Fruit fly (Drosophila melanogaster): ENCODE measurements around the gene Usp39.

The Usp39 gene

DNA sequence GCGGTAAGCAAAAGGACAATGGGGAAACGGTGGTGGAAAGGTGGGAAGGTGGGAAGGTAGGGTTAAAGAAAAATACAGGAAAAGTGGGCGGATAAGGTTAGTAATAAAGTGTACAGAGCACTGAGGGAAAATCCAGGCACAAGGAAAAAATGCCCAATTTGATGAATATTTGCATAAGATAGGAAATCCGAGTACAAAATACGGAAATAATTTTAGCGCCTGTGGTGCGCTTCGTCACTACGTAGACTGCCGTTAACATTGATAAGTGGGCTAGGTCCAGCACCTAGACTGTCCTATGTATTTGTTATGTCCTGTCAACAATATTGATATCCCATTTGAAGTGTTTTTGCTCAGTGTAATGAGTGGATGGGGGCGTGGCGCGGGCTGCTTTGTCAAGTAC, 43.0 kb downstream of the Usp39 start (continued):
- TF ChIP-seq bbx (GFP tag; IDR thresholded peaks at IDR 0.05; ENCODE audit: partially characterized antibody) (no peak), CG10431 (GFP tag; optimal IDR thresholded peaks at IDR 0.05) (no peak), PHDP (tag; optimal IDR thresholded peaks at IDR 0.05) (no peak), ERR (GFP tag; optimal IDR thresholded peaks at IDR 0.05) (no peak), CG31365 (tag; optimal IDR thresholded peaks at IDR 0.05) (no peak), chn (GFP tag; optimal IDR thresholded peaks at IDR 0.05) (no peak), HLH3B (GFP tag; IDR thresholded peaks at IDR 0.05) (no peak), Rx (GFP tag; IDR thresholded peaks at IDR 0.05) (no peak), CG10565 (GFP tag; optimal IDR thresholded peaks at IDR 0.05) (no peak), peb (GFP tag; IDR thresholded peaks at IDR 0.05) (no peak), CG18599 (GFP tag; optimal IDR thresholded peaks at IDR 0.05) (peak; percentile 61), CG5245 (GFP tag; optimal IDR thresholded peaks at IDR 0.05) (no peak), wor (GFP tag; IDR thresholded peaks at IDR 0.05) (no peak), CG30020 (tag; optimal IDR thresholded peaks at IDR 0.05) (no peak), Sry-δ (GFP tag; optimal IDR thresholded peaks at IDR 0.05) (no peak), Atf-2 (GFP tag; optimal IDR thresholded peaks at IDR 0.05) (no peak), chm (GFP tag; IDR thresholded peaks at IDR 0.05) (no peak), sr (GFP tag; IDR thresholded peaks at IDR 0.05) (no peak), slou (GFP tag; optimal IDR thresholded peaks at IDR 0.05) (no peak), GATAe (GFP tag; conservative IDR thresholded peaks at IDR 0.05) (no peak), z (GFP tag; IDR thresholded peaks at IDR 0.05) (no peak), cas (GFP tag; IDR thresholded peaks at IDR 0.05) (no peak), CG2202 (tag; optimal IDR thresholded peaks at IDR 0.05) (no peak), pum (GFP tag; optimal IDR thresholded peaks at IDR 0.05) (no peak), Chrac-16 (GFP tag; optimal IDR thresholded peaks at IDR 0.05) (no peak), Sin3A (optimal IDR thresholded peaks at IDR 0.05) (no peak), slbo (GFP tag; IDR thresholded peaks at IDR 0.05) (peak; percentile 32; the same call in 1 of the 2 replicates), gfzf (GFP tag; optimal IDR thresholded peaks at IDR 0.05) (no peak), Atf6 (GFP tag; IDR thresholded peaks at IDR 0.05) (0 out of 2 replicates have a peak, but pooled peaks have one; percentile 24), CG1603 (tag; optimal IDR thresholded peaks at IDR 0.05) (no peak), CG18476 (GFP tag; optimal IDR thresholded peaks at IDR 0.05) (no peak), CG11398 (GFP tag; optimal IDR thresholded peaks at IDR 0.05) (no peak), CG2889 (GFP tag; IDR thresholded peaks at IDR 0.05) (no peak), dysf (GFP tag; IDR thresholded peaks at IDR 0.05) (0 out of 3 replicates have a peak, but pooled peaks have one; percentile 29), nom (GFP tag; optimal IDR thresholded peaks at IDR 0.05) (no peak), Stat92E (GFP tag; optimal IDR thresholded peaks at IDR 0.05) (no peak), CG18619 (GFP tag; optimal IDR thresholded peaks at IDR 0.05) (no peak), rib (GFP tag; IDR thresholded peaks at IDR 0.05) (no peak), CG16779 (GFP tag; IDR thresholded peaks at IDR 0.05) (no peak), CG15269 (tag; optimal IDR thresholded peaks at IDR 0.05) (no peak), Sry-β (GFP tag; optimal IDR thresholded peaks at IDR 0.05) (no peak), CG6254 (GFP tag; optimal IDR thresholded peaks at IDR 0.05) (no peak), lola (GFP tag; optimal IDR thresholded peaks at IDR 0.05) (no peak), run (tag; optimal IDR thresholded peaks at IDR 0.05) (no peak), Bgb (GFP tag; IDR thresholded peaks at IDR 0.05; ENCODE audit: partially characterized antibody) (no peak), CG5953 (GFP tag; IDR thresholded peaks at IDR 0.05) (no peak), Fer1 (GFP tag; optimal IDR thresholded peaks at IDR 0.05) (peak; percentile 40), Bdp1 (GFP tag; optimal IDR thresholded peaks at IDR 0.05) (no peak), Neu2 (GFP tag; optimal IDR thresholded peaks at IDR 0.05; ENCODE audit: borderline replicate concordance) (no peak), crc (GFP tag; optimal IDR thresholded peaks at IDR 0.05) (no peak), ro (GFP tag; IDR thresholded peaks at IDR 0.05) (no peak), CG15696 (tag; optimal IDR thresholded peaks at IDR 0.05) (no peak)
